Fruit fly (Drosophila melanogaster): ENCODE results near the gene fred.

- TF ChIP-seq psq (optimal IDR thresholded peaks at IDR 0.05): no peak
- no peak for TF ChIP-seq Sin3A (optimal IDR thresholded peaks at IDR 0.05)
Measured at dm6 chr2L:3881164-3881563, 110.3 kb downstream of the fred start.

Data from Kc167 (cell line).